Fruit fly (Drosophila melanogaster): Measurements from ENCODE around the gene Rh7.

dm6 chr3L:12163693-12164092 lies 11.6 kb downstream of the Rh7 start, which contains the start of gene CG9760:
- TF ChIP-seq psq (GFP tag; optimal IDR thresholded peaks at IDR 0.05) = no peak
- TF ChIP-seq CG32264 (GFP tag; optimal IDR thresholded peaks at IDR 0.05) = no peak
- TF ChIP-seq pan (optimal IDR thresholded peaks at IDR 0.05) = no peak
- no peak for TF ChIP-seq Dfd (GFP tag; optimal IDR thresholded peaks at IDR 0.05)
- TF ChIP-seq Myc (optimal IDR thresholded peaks at IDR 0.05) = no peak
- TF ChIP-seq Rel (GFP tag; optimal IDR thresholded peaks at IDR 0.05) = no peak
- TF ChIP-seq Rel (tag; optimal IDR thresholded peaks at IDR 0.05) = no peak
- no peak for TF ChIP-seq woc (GFP tag; optimal IDR thresholded peaks at IDR 0.05)
